Worm (Caenorhabditis elegans) whole organism, dauer: ENCODE measurements around the gene ZK1290.14.

Source experiments
- unc-62 ChIP-seq: sonication (generic microtip); optimal IDR thresholded peaks from 2 replicates; lab custom pipeline; 2017; ENCODE audit warnings: missing biosample characterization, missing genetic modification reagents, missing genetic modification characterization

Gene ZK1290.14

DNA sequence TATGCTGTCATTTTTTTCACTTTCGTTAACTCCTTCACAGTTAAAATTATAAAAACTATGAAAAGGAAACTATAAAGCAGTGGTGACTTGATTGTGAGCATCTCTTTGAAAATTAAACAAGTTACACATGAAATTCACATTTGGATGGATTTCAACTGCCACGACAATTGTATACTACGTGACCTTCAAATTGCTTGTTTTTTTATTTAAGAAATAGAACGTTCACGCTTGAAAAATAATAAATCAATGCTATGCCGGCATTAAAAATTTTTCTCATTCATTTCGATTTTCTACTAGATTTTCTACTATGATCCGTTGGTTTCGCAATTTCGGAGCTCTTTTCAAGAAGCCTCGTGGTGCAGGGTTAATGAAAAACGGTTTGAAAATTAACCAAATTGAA lies 29.9 kb downstream of the ZK1290.14 start, which contains the start of the genes ZK1290.7 and rnh-1.1:
Gene ZK1290.7, minus strand, starts transcription at position 101 of the 400 bp plus-strand sequence.
Gene rnh-1.1, plus strand, starts transcription at position 281 of the 400 bp plus-strand sequence.
- TF ChIP-seq unc-62, result no peak

DNA sequence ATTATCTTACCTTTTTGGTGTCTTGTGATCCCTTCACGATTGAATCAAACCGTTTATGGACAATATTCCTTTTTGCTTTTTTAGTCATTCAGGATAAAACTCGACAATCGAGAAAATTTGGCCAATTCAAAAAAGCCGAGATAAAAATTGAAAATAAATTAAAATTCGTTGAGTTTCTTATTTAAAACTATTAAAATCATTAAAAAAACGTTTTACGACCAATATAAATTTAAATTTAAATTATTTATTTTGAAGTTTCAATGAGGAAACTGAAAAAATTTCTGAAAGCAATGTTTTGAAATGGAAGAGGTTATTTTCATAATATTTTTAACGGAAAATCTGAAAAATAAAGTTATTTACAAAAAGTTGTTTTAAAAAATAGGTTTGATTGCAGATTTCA lies 32.1 kb downstream of the ZK1290.14 start, which contains the start of gene ZK1290.15:
Gene ZK1290.15, plus strand, starts transcription at position 301 of the 400 bp plus-strand sequence.
- no peak for TF ChIP-seq unc-62

DNA sequence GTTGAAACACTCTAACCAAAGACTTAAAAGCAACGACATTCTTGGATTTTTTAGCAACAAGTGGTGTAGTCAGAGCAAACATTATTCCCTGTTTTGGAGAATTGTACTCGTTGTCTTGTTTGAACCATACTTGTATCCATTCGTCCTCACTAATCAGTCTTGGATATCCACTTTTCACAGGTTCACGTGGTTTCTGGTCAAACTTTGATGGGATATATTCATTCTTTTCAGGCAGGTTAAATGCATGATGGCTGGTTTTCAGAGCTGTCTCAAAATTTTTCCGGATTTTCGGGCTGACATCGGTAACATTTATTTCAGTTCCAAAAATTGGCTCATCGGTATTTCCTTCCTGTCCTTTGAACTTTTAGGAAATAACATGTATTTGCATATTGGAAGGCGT lies 34.0 kb downstream of the ZK1290.14 start:
- no peak for TF ChIP-seq unc-62

DNA sequence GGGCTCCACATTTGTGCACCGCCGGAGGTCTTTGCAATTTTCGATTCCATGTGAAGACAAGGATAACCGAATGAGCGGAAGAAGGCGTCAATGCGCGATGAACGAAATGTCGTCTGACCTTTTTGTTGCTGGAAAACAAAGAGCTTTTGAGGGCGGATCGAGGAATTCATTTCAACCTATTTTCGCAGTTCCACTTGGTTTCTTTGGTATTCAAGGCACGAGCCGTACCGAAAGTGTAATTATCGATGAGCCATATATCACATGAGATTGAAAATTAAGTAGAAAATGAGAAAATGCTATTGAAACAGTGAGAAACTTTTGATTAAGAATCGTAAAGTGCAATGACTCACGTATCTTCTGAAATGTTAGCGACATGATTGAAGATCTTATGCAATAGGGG lies 36.2 kb downstream of the ZK1290.14 start, which contains the start of gene glb-9:
Gene glb-9, minus strand, starts transcription at position 101 of the 400 bp plus-strand sequence.
- TF ChIP-seq unc-62, result no peak

DNA sequence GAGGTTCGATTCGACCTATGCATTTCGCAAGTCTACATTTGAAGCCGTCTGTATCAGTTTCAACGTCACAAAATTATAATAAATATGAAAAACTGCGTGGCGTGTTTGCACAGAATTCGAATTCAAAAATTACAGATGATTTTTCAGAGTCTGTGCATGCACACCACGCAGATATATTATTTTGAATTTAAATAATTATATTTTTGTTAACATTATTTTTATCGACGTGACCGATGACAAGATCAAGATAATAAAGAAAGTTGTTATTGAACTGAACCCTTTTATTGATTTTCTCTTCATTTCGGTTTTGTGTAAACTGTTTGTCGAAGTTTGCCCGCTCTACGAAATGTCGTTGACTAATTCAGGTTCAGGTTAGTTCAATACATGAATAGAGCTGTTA lies 50.4 kb downstream of the ZK1290.14 start, which contains the start of gene C28F5.1:
Gene C28F5.1, plus strand, starts transcription at position 301 of the 400 bp plus-strand sequence.
- no peak for TF ChIP-seq unc-62
